Worm (Caenorhabditis elegans) whole organism, late embryonic: Measurements from ENCODE around the gene dbt-1.

Source experiments
- C08G9.2 ChIP-seq: sonication (generic microtip); optimal IDR thresholded peaks from 2 replicates; lab custom pipeline; 2016; ENCODE audit warnings: mild to moderate bottlenecking, missing genetic modification characterization, moderate library complexity, missing compliant biosample characterization
- C38D4.7 ChIP-seq: fragments of 200-800 bp; sonication (Bioruptor generic); optimal IDR thresholded peaks from 2 replicates; lab custom pipeline; 2018; ENCODE audit warnings: mild to moderate bottlenecking, missing genetic modification characterization, moderate library complexity, missing compliant biosample characterization
- F13H6.1 ChIP-seq: sonication (generic microtip); optimal IDR thresholded peaks from 2 replicates; lab custom pipeline; 2016; ENCODE audit warnings: missing genetic modification characterization, missing compliant biosample characterization
- K02D7.2 ChIP-seq: sonication (generic microtip); optimal IDR thresholded peaks from 2 replicates; lab custom pipeline; 2017; ENCODE audit warnings: mild to moderate bottlenecking, missing genetic modification characterization, missing compliant biosample characterization
- K09A11.1 ChIP-seq: sonication (generic microtip); optimal IDR thresholded peaks from 2 replicates; lab custom pipeline; 2017; ENCODE audit warnings: antibody characterized with exemption, mild to moderate bottlenecking, missing genetic modification characterization, missing compliant biosample characterization; ENCODE audit not compliant: insufficient read depth
- ceh-18 ChIP-seq: sonication (generic microtip); optimal IDR thresholded peaks from 2 replicates; lab custom pipeline; 2016; ENCODE audit warnings: missing genetic modification characterization, missing compliant biosample characterization
- ceh-22 ChIP-seq: sonication (generic microtip); optimal IDR thresholded peaks from 2 replicates; lab custom pipeline; 2017; ENCODE audit warnings: missing biosample characterization, missing genetic modification characterization
- ceh-24 ChIP-seq: sonication (generic microtip); optimal IDR thresholded peaks from 2 replicates; lab custom pipeline; 2016; ENCODE audit warnings: mild to moderate bottlenecking, missing genetic modification characterization, missing compliant biosample characterization
- ceh-30 ChIP-seq: fragments of 150-350 bp; optimal IDR thresholded peaks from 2 replicates; lab custom pipeline; 2014; ENCODE audit warnings: missing biosample characterization, missing genetic modification characterization
- ceh-34 ChIP-seq: sonication (generic microtip); optimal IDR thresholded peaks from 2 replicates; lab custom pipeline; 2016; ENCODE audit warnings: mild to moderate bottlenecking, missing genetic modification characterization, missing compliant biosample characterization
- ceh-45 ChIP-seq: fragments of 200-800 bp; sonication (Bioruptor generic); IDR thresholded peaks from 2 replicates; pipeline ENCODE4 v1.3.6; 2022; ENCODE audit warnings: missing genetic modification reagents, missing genetic modification characterization, missing compliant biosample characterization
- ceh-48 ChIP-seq: sonication (generic microtip); optimal IDR thresholded peaks from 2 replicates; lab custom pipeline; 2016; ENCODE audit warnings: missing genetic modification characterization, inconsistent platforms, missing compliant biosample characterization
- ceh-6 ChIP-seq: fragments of 200-800 bp; sonication (Bioruptor generic); optimal IDR thresholded peaks from 2 replicates; lab custom pipeline; 2018; ENCODE audit warnings: mild to moderate bottlenecking, missing genetic modification characterization, missing compliant biosample characterization
- ceh-9 ChIP-seq: sonication (generic microtip); optimal IDR thresholded peaks from 2 replicates; lab custom pipeline; 2016; ENCODE audit warnings: mild to moderate bottlenecking, missing genetic modification characterization, inconsistent platforms, missing compliant biosample characterization
- che-1 ChIP-seq: sonication (generic microtip); optimal IDR thresholded peaks from 2 replicates; lab custom pipeline; 2016; ENCODE audit warnings: mild to moderate bottlenecking, missing genetic modification characterization, missing compliant biosample characterization
- dmd-4 ChIP-seq: sonication (generic microtip); optimal IDR thresholded peaks from 2 replicates; lab custom pipeline; 2016; ENCODE audit warnings: borderline replicate concordance, missing genetic modification characterization, missing compliant biosample characterization
- elt-2 ChIP-seq: sonication (generic microtip); optimal IDR thresholded peaks from 2 replicates; lab custom pipeline; 2016; ENCODE audit warnings: missing genetic modification reagents, missing genetic modification characterization, missing compliant biosample characterization
- eyg-1 ChIP-seq: sonication (generic microtip); optimal IDR thresholded peaks from 2 replicates; lab custom pipeline; 2016; ENCODE audit warnings: missing genotype, missing genetic modification characterization, missing compliant biosample characterization
- fkh-10 ChIP-seq: fragments of 150-350 bp; optimal IDR thresholded peaks from 2 replicates; lab custom pipeline; 2014; ENCODE audit warnings: missing biosample characterization, missing genetic modification reagents, missing genetic modification characterization
- fkh-6 ChIP-seq: sonication (generic microtip); optimal IDR thresholded peaks from 2 replicates; lab custom pipeline; 2016; ENCODE audit warnings: missing genetic modification characterization, missing compliant biosample characterization
- hlh-13 ChIP-seq: fragments of 200-800 bp; sonication (Bioruptor generic); optimal IDR thresholded peaks from 2 replicates; lab custom pipeline; 2018; ENCODE audit warnings: mild to moderate bottlenecking, missing genetic modification characterization, missing compliant biosample characterization
- hlh-15 ChIP-seq: sonication (generic microtip); optimal IDR thresholded peaks from 2 replicates; lab custom pipeline; 2016; ENCODE audit warnings: missing genetic modification characterization, missing compliant biosample characterization
- hlh-30 ChIP-seq: sonication (generic microtip); optimal IDR thresholded peaks from 2 replicates; lab custom pipeline; 2017; ENCODE audit warnings: antibody characterized with exemption, missing genetic modification characterization, missing compliant biosample characterization; ENCODE audit not compliant: insufficient read depth
- hlh-6 ChIP-seq: sonication (generic microtip); optimal IDR thresholded peaks from 2 replicates; lab custom pipeline; 2016; ENCODE audit warnings: missing genotype, missing genetic modification characterization, missing compliant biosample characterization
- lim-6 ChIP-seq: sonication (generic microtip); optimal IDR thresholded peaks from 2 replicates; lab custom pipeline; 2016; ENCODE audit warnings: missing genetic modification characterization, missing compliant biosample characterization
- madf-2 ChIP-seq: sonication (generic microtip); optimal IDR thresholded peaks from 2 replicates; lab custom pipeline; 2017; ENCODE audit warnings: missing genetic modification characterization, missing compliant biosample characterization
- nhr-11 ChIP-seq: fragments of 150-350 bp; optimal IDR thresholded peaks from 2 replicates; lab custom pipeline; 2014; ENCODE audit warnings: missing biosample characterization, missing genetic modification characterization
- npax-4 ChIP-seq: sonication (generic microtip); optimal IDR thresholded peaks from 2 replicates; lab custom pipeline; 2016; ENCODE audit warnings: missing genetic modification characterization, missing compliant biosample characterization
- odd-2 ChIP-seq: sonication (generic microtip); optimal IDR thresholded peaks from 2 replicates; lab custom pipeline; 2017; ENCODE audit warnings: antibody characterized with exemption, mild to moderate bottlenecking, missing genetic modification characterization, missing compliant biosample characterization
- pat-9 ChIP-seq: fragments of 200-800 bp; sonication (Bioruptor generic); optimal IDR thresholded peaks from 2 replicates; lab custom pipeline; 2018; ENCODE audit warnings: mild to moderate bottlenecking, missing genetic modification characterization, moderate library complexity, missing compliant biosample characterization
- pqm-1 ChIP-seq: sonication (generic microtip); optimal IDR thresholded peaks from 2 replicates; lab custom pipeline; 2016; ENCODE audit warnings: missing genetic modification characterization, missing compliant biosample characterization
- pros-1 ChIP-seq: fragments of 150-350 bp; optimal IDR thresholded peaks from 2 replicates; lab custom pipeline; 2014; ENCODE audit warnings: missing biosample characterization, missing genetic modification reagents, missing genetic modification characterization
- rnt-1 ChIP-seq: sonication (generic microtip); optimal IDR thresholded peaks from 2 replicates; lab custom pipeline; 2016; ENCODE audit warnings: missing genetic modification characterization, missing compliant biosample characterization
- sox-4 ChIP-seq: sonication (generic microtip); optimal IDR thresholded peaks from 2 replicates; lab custom pipeline; 2017; ENCODE audit warnings: mild to moderate bottlenecking, missing genetic modification characterization, inconsistent platforms, missing compliant biosample characterization
- syd-9 ChIP-seq: sonication (generic microtip); optimal IDR thresholded peaks from 2 replicates; lab custom pipeline; 2016; ENCODE audit warnings: mild to moderate bottlenecking, missing genetic modification characterization, moderate library complexity, missing compliant biosample characterization
- tbx-2 ChIP-seq: sonication (generic microtip); optimal IDR thresholded peaks from 2 replicates; lab custom pipeline; 2016; ENCODE audit warnings: missing genetic modification characterization, missing compliant biosample characterization
- tbx-7 ChIP-seq: sonication (generic microtip); optimal IDR thresholded peaks from 2 replicates; lab custom pipeline; 2016; ENCODE audit warnings: missing genotype, missing genetic modification characterization, missing compliant biosample characterization
- unc-42 ChIP-seq: sonication (generic microtip); optimal IDR thresholded peaks from 2 replicates; lab custom pipeline; 2016; ENCODE audit warnings: missing genotype, missing genetic modification characterization, missing compliant biosample characterization
- unc-55 ChIP-seq: sonication (generic microtip); optimal IDR thresholded peaks from 2 replicates; lab custom pipeline; 2017; ENCODE audit warnings: missing biosample characterization, missing genetic modification reagents, missing genetic modification characterization
- zip-5 ChIP-seq: sonication (generic microtip); optimal IDR thresholded peaks from 2 replicates; lab custom pipeline; 2016; ENCODE audit warnings: missing genetic modification characterization, missing compliant biosample characterization

dbt-1 gene

ce11 chrII:7935622-7936021 is 9.4 kb downstream of the dbt-1 start:
- TF ChIP-seq unc-55 (peak; percentile 37), ceh-30 (no peak), F13H6.1 (no peak)

ce11 chrII:7930671-7931070 is 14.3 kb downstream of the dbt-1 start:
- TF ChIP-seq fkh-10 (GFP tag; lab: Kevin White, UChicago) (no peak), ceh-48 (no peak), ceh-9 (tag; lab: Kevin White, UChicago) (no peak), ceh-45 (no peak), tbx-2 (tag; lab: Kevin White, UChicago) (no peak), pqm-1 (tag; lab: Kevin White, UChicago) (no peak), hlh-13 (GFP tag; lab: Kevin White, UChicago) (no peak), ceh-22 (tag; lab: Kevin White, UChicago) (no peak), ceh-24 (tag; lab: Kevin White, UChicago) (no peak), che-1 (tag; lab: Kevin White, UChicago) (no peak), madf-2 (tag; lab: Kevin White, UChicago) (no peak), ceh-6 (GFP tag; lab: Kevin White, UChicago) (no peak), C38D4.7 (GFP tag; lab: Kevin White, UChicago) (no peak), pros-1 (tag; lab: Kevin White, UChicago) (no peak), elt-2 (tag; lab: Kevin White, UChicago) (no peak), zip-5 (tag; lab: Kevin White, UChicago) (no peak), ceh-18 (tag; lab: Kevin White, UChicago) (no peak), ceh-34 (no peak), sox-4 (tag; lab: Kevin White, UChicago) (no peak), tbx-7 (no peak)
- TF ChIP-seq, all 69 proteins: peak for 0

- TF ChIP-seq lim-6 (tag; lab: Kevin White, UChicago), result no peak
- TF ChIP-seq hlh-30 (tag; lab: Kevin White, UChicago), result no peak
- no peak for TF ChIP-seq nhr-11 (tag; lab: Kevin White, UChicago)
- TF ChIP-seq C38D4.7 (GFP tag; lab: Kevin White, UChicago), result no peak
- no peak for TF ChIP-seq rnt-1 (tag; lab: Kevin White, UChicago)
- TF ChIP-seq pat-9 (tag; lab: Kevin White, UChicago), result no peak
- TF ChIP-seq hlh-6 (tag; lab: Kevin White, UChicago), result no peak
- TF ChIP-seq fkh-6, result no peak
- TF ChIP-seq hlh-15 (tag; lab: Kevin White, UChicago), result no peak
- TF ChIP-seq eyg-1 (tag; lab: Kevin White, UChicago), result no peak
- TF ChIP-seq dmd-4, result no peak
- no peak for TF ChIP-seq npax-4 (tag; lab: Kevin White, UChicago)
- no peak for TF ChIP-seq pqm-1 (tag; lab: Kevin White, UChicago)
- no peak for TF ChIP-seq ceh-22 (tag; lab: Kevin White, UChicago)
- no peak for TF ChIP-seq syd-9 (tag; lab: Kevin White, UChicago)
- no peak for TF ChIP-seq sox-4 (tag; lab: Kevin White, UChicago)
- no peak for TF ChIP-seq K09A11.1 (tag; lab: Kevin White, UChicago)
- no peak for TF ChIP-seq C08G9.2 (tag; lab: Kevin White, UChicago)
- no peak for TF ChIP-seq odd-2 (tag; lab: Kevin White, UChicago)
These were observed 16.4 kb downstream of the dbt-1 start, which contains the start of gene spv-1 for ce11 chrII:7928600-7928999. TSS of gene spv-1 (minus strand) at chrII:7928700.

- TF ChIP-seq K02D7.2 (tag; lab: Kevin White, UChicago) (no peak), syd-9 (tag; lab: Kevin White, UChicago) (no peak), unc-42 (tag; lab: Kevin White, UChicago) (peak; percentile 93)
These were observed 23.9 kb downstream of the dbt-1 start for ce11 chrII:7921155-7921554.
